ENCODE assay signal across 1 fruit fly cellular context in genomic region chr2L:670771-671170, dm6.
A peak's percentile ranks its signal among the peaks of the same experiment; 100 is the strongest.
TF ChIP-seq lines count a peak whose summit lies in the region.

No protein-coding gene starts in this region.

TF ChIP-seq in whole organism, prepupa, 60 proteins besides CTCF, POLR2A, EP300 and RAD21 (continued from another document):
- TF ChIP-seq CG6792 (GFP tag; optimal IDR thresholded peaks at IDR 0.05; lab: Kevin White, UChicago) (peak; percentile 87), dac (GFP tag; optimal IDR thresholded peaks at IDR 0.05; lab: Kevin White, UChicago) (no peak), Gug (GFP tag; IDR thresholded peaks at IDR 0.05; lab: Robert Waterston, UW) (no peak), Ets96B (tag; optimal IDR thresholded peaks at IDR 0.05; lab: Kevin White, UChicago) (peak; percentile 96), Eip93F (GFP tag; optimal IDR thresholded peaks at IDR 0.05; lab: Kevin White, UChicago) (peak; percentile 24), topi (GFP tag; optimal IDR thresholded peaks at IDR 0.05; lab: Kevin White, UChicago) (peak; percentile 90), Hr4 (GFP tag; optimal IDR thresholded peaks at IDR 0.05; lab: Kevin White, UChicago) (peak; percentile 22), dsx (GFP tag; optimal IDR thresholded peaks at IDR 0.05; lab: Kevin White, UChicago; ENCODE audit: poor library complexity, severe bottlenecking) (peak; percentile 91), vri (GFP tag; optimal IDR thresholded peaks at IDR 0.05; lab: Kevin White, UChicago) (peak; percentile 85), CG8119 (GFP tag; IDR thresholded peaks at IDR 0.05; lab: Robert Waterston, UW) (peak; percentile 54; the same call in 1 of the 3 replicates), CG32006 (GFP tag; optimal IDR thresholded peaks at IDR 0.05; lab: Kevin White, UChicago) (no peak), CG6808 (GFP tag; optimal IDR thresholded peaks at IDR 0.05; lab: Kevin White, UChicago) (peak; percentile 93), CG7368 (GFP tag; optimal IDR thresholded peaks at IDR 0.05; lab: Kevin White, UChicago) (peak; percentile 76), OdsH (GFP tag; optimal IDR thresholded peaks at IDR 0.05; lab: Kevin White, UChicago) (peak; percentile 84), CG9139 (GFP tag; optimal IDR thresholded peaks at IDR 0.05; lab: Kevin White, UChicago) (peak; percentile 89), Smox (GFP tag; optimal IDR thresholded peaks at IDR 0.05; lab: Kevin White, UChicago) (peak; percentile 87), Eip78C (GFP tag; lab: Kevin White, UChicago) (peak; percentile 97), Hr38 (GFP tag; optimal IDR thresholded peaks at IDR 0.05; lab: Kevin White, UChicago) (no peak), CG15336 (GFP tag; IDR thresholded peaks at IDR 0.05; lab: Robert Waterston, UW) (no peak), CG10669 (GFP tag; optimal IDR thresholded peaks at IDR 0.05; lab: Kevin White, UChicago) (peak; percentile 93), spab (GFP tag; optimal IDR thresholded peaks at IDR 0.05; lab: Kevin White, UChicago) (peak; percentile 94), CG6854 (GFP tag; optimal IDR thresholded peaks at IDR 0.05; lab: Kevin White, UChicago) (peak; percentile 66), fd85E (GFP tag; optimal IDR thresholded peaks at IDR 0.05; lab: Kevin White, UChicago) (no peak), CG34406 (GFP tag; optimal IDR thresholded peaks at IDR 0.05; lab: Kevin White, UChicago) (peak; percentile 76), CG31627 (GFP tag; optimal IDR thresholded peaks at IDR 0.05; lab: Kevin White, UChicago) (peak; percentile 84), ss (GFP tag; optimal IDR thresholded peaks at IDR 0.05; lab: Kevin White, UChicago) (peak; percentile 93), Lpt (GFP tag; optimal IDR thresholded peaks at IDR 0.05; lab: Kevin White, UChicago) (peak; percentile 27), CG8632 (GFP tag; optimal IDR thresholded peaks at IDR 0.05; lab: Kevin White, UChicago) (peak; percentile 80), CG11294 (GFP tag; IDR thresholded peaks at IDR 0.05; lab: Robert Waterston, UW) (0 out of 2 replicates have a peak, but pooled peaks have one; percentile 7), fd59A (GFP tag; optimal IDR thresholded peaks at IDR 0.05; lab: Kevin White, UChicago) (peak; percentile 95), CG10631 (GFP tag; optimal IDR thresholded peaks at IDR 0.05; lab: Kevin White, UChicago) (peak; percentile 91), CG3919 (GFP tag; optimal IDR thresholded peaks at IDR 0.05; lab: Kevin White, UChicago) (peak; percentile 91), lz (GFP tag; optimal IDR thresholded peaks at IDR 0.05; lab: Kevin White, UChicago) (peak; percentile 84)
